Fruit fly (Drosophila melanogaster) whole organism, embryonic: ENCODE results near the gene CG7006.

Experiments
- Ada2b ChIP-seq: fragments of 200-800 bp; sonication (Bioruptor generic); IDR thresholded peaks from 2 replicates; pipeline ENCODE4 v1.3.6; 2022; ENCODE audit warnings: missing biosample characterization, missing genetic modification characterization
- Atf3 ChIP-seq: fragments of 200-800 bp; sonication (Bioruptor generic); optimal IDR thresholded peaks from 3 replicates; lab custom pipeline; 2016; ENCODE audit warnings: missing biosample characterization, missing genetic modification characterization
- Atf6 ChIP-seq: fragments of 200-800 bp; sonication (Bioruptor generic); IDR thresholded peaks from 2 replicates; pipeline ENCODE4 v1.3.6; 2022; ENCODE audit warnings: missing biosample characterization, missing genetic modification characterization
- Bteb2 ChIP-seq: fragments of 200-800 bp; sonication (Bioruptor generic); optimal IDR thresholded peaks from 2 replicates; lab custom pipeline; 2016; ENCODE audit warnings: missing biosample characterization, missing genetic modification characterization
- CG11504 ChIP-seq: fragments of 200-800 bp; sonication (Bioruptor generic); optimal IDR thresholded peaks from 3 replicates; lab custom pipeline; 2019; ENCODE audit warnings: missing biosample characterization, mild to moderate bottlenecking, missing genetic modification characterization, moderate library complexity
- CG12104 ChIP-seq: fragments of 200-800 bp; sonication (Bioruptor generic); optimal IDR thresholded peaks from 3 replicates; lab custom pipeline; 2016; ENCODE audit warnings: missing biosample characterization, missing genetic modification characterization
- CG1233 ChIP-seq: fragments of 200-800 bp; sonication (Bioruptor generic); optimal IDR thresholded peaks from 4 replicates; lab custom pipeline; 2018; ENCODE audit warnings: missing biosample characterization, mild to moderate bottlenecking, missing genetic modification characterization
- CG12744 ChIP-seq: fragments of 200-800 bp; sonication (Bioruptor generic); optimal IDR thresholded peaks from 2 replicates; lab custom pipeline; 2016; ENCODE audit warnings: missing biosample characterization, missing genetic modification characterization
- CG13296 ChIP-seq: fragments of 200-800 bp; sonication (Bioruptor generic); optimal IDR thresholded peaks from 3 replicates; lab custom pipeline; 2018; ENCODE audit warnings: missing biosample characterization, mild to moderate bottlenecking, missing genetic modification characterization
- CG15011 ChIP-seq: fragments of 200-800 bp; sonication (Bioruptor generic); optimal IDR thresholded peaks from 3 replicates; lab custom pipeline; 2018; ENCODE audit warnings: missing biosample characterization, mild to moderate bottlenecking, missing genetic modification characterization
- CG15696 ChIP-seq: fragments of 200-800 bp; sonication (Bioruptor generic); optimal IDR thresholded peaks from 2 replicates; lab custom pipeline; 2019; ENCODE audit warnings: missing biosample characterization, mild to moderate bottlenecking, missing genetic modification characterization, moderate library complexity
- CG17359 ChIP-seq: fragments of 200-800 bp; sonication (Bioruptor generic); optimal IDR thresholded peaks from 3 replicates; lab custom pipeline; 2018; ENCODE audit warnings: missing biosample characterization, mild to moderate bottlenecking, missing genetic modification characterization, moderate library complexity
- CG3065 ChIP-seq: fragments of 200-800 bp; sonication (Bioruptor generic); optimal IDR thresholded peaks from 2 replicates; lab custom pipeline; 2016; ENCODE audit warnings: missing biosample characterization, missing genetic modification characterization
- CG42726 ChIP-seq: fragments of 200-800 bp; sonication (Bioruptor generic); IDR thresholded peaks from 2 replicates; pipeline ENCODE4 v1.3.6; 2022; ENCODE audit warnings: missing biosample characterization, missing genetic modification characterization; ENCODE audit not compliant: partially characterized antibody
- CG4404 ChIP-seq: fragments of 200-800 bp; sonication (Bioruptor generic); IDR thresholded peaks from 2 replicates; pipeline ENCODE4 v1.3.6; 2022; ENCODE audit warnings: missing biosample characterization, missing genetic modification characterization
- CG7745 ChIP-seq: fragments of 200-800 bp; sonication (Bioruptor generic); optimal IDR thresholded peaks from 2 replicates; lab custom pipeline; 2018; ENCODE audit warnings: missing biosample characterization, mild to moderate bottlenecking, missing genetic modification characterization, moderate library complexity
- CG8089 ChIP-seq: fragments of 200-800 bp; sonication (Bioruptor generic); optimal IDR thresholded peaks from 3 replicates; lab custom pipeline; 2016; ENCODE audit warnings: missing biosample characterization, missing genetic modification characterization
- CG8388 ChIP-seq: fragments of 200-800 bp; sonication (Bioruptor generic); optimal IDR thresholded peaks from 2 replicates; lab custom pipeline; 2019; ENCODE audit warnings: missing biosample characterization, mild to moderate bottlenecking, missing genetic modification characterization, moderate library complexity
- CG9437 ChIP-seq: fragments of 200-800 bp; sonication (Bioruptor generic); optimal IDR thresholded peaks from 2 replicates; lab custom pipeline; 2018; ENCODE audit warnings: missing biosample characterization, mild to moderate bottlenecking, missing genetic modification characterization
- CG9817 ChIP-seq: fragments of 200-800 bp; sonication (Bioruptor generic); optimal IDR thresholded peaks from 2 replicates; lab custom pipeline; 2018; ENCODE audit warnings: missing biosample characterization, mild to moderate bottlenecking, missing genetic modification characterization, moderate library complexity
- Doc3 ChIP-seq: fragments of 200-800 bp; sonication (Bioruptor generic); IDR thresholded peaks from 3 replicates; pipeline ENCODE4 v1.3.6; 2022; ENCODE audit warnings: missing biosample characterization, missing genetic modification characterization; ENCODE audit not compliant: partially characterized antibody
- Ets65A ChIP-seq: fragments of 200-800 bp; sonication (Bioruptor generic); peaks from one replicate; lab custom pipeline; 2016; ENCODE audit warnings: missing biosample characterization, missing genetic modification characterization
- Ets97D ChIP-seq: fragments of 200-800 bp; sonication (Bioruptor generic); optimal IDR thresholded peaks from 3 replicates; lab custom pipeline; 2016; ENCODE audit warnings: missing biosample characterization, missing genetic modification characterization
- H15 ChIP-seq: fragments of 200-800 bp; sonication (Bioruptor generic); IDR thresholded peaks from 3 replicates; pipeline ENCODE4 v1.3.6; 2022; ENCODE audit warnings: missing biosample characterization, missing genetic modification characterization
- Hr39 ChIP-seq: fragments of >200 bp; optimal IDR thresholded peaks from 2 replicates; lab custom pipeline; 2017
- Meics ChIP-seq: fragments of 200-800 bp; sonication (Bioruptor generic); optimal IDR thresholded peaks from 2 replicates; lab custom pipeline; 2017; ENCODE audit warnings: missing biosample characterization, mild to moderate bottlenecking, missing genetic modification characterization
- NfI ChIP-seq: fragments of 200-800 bp; sonication (Bioruptor generic); optimal IDR thresholded peaks from 3 replicates; lab custom pipeline; 2018; ENCODE audit warnings: missing biosample characterization, mild to moderate bottlenecking, missing genetic modification characterization, moderate library complexity
- PHDP ChIP-seq: fragments of 200-800 bp; sonication (Bioruptor generic); optimal IDR thresholded peaks from 3 replicates; lab custom pipeline; 2018; ENCODE audit warnings: missing biosample characterization, mild to moderate bottlenecking, missing genetic modification characterization, moderate library complexity
- Scr ChIP-seq: fragments of 200-800 bp; sonication (Bioruptor generic); IDR thresholded peaks from 2 replicates; pipeline ENCODE4 v1.3.6; 2022; ENCODE audit warnings: missing biosample characterization, missing genetic modification characterization; ENCODE audit not compliant: partially characterized antibody
- Sox102F ChIP-seq: fragments of 200-800 bp; sonication (Bioruptor generic); optimal IDR thresholded peaks from 2 replicates; lab custom pipeline; 2018; ENCODE audit warnings: missing biosample characterization, mild to moderate bottlenecking, missing genetic modification characterization, moderate library complexity
- ab ChIP-seq: fragments of 200-800 bp; sonication (Bioruptor generic); optimal IDR thresholded peaks from 2 replicates; lab custom pipeline; 2016; ENCODE audit warnings: missing biosample characterization, missing genetic modification characterization
- btn ChIP-seq: fragments of 200-800 bp; sonication (Bioruptor generic); optimal IDR thresholded peaks from 2 replicates; lab custom pipeline; 2016; ENCODE audit warnings: missing biosample characterization, missing genetic modification characterization
- cad ChIP-seq: fragments of >200 bp; optimal IDR thresholded peaks from 2 replicates; lab custom pipeline; 2017; ENCODE audit warnings: missing biosample characterization, missing genetic modification characterization
- dati ChIP-seq: fragments of 200-800 bp; sonication (Bioruptor generic); IDR thresholded peaks from 2 replicates; pipeline ENCODE4 v1.3.6; 2022; ENCODE audit warnings: missing biosample characterization, missing genetic modification characterization
- dm ChIP-seq: fragments of 200-800 bp; sonication (Bioruptor generic); optimal IDR thresholded peaks from 3 replicates; lab custom pipeline; 2016; ENCODE audit warnings: missing biosample characterization, missing genetic modification characterization
- dmrt11E ChIP-seq: fragments of 200-800 bp; sonication (Bioruptor generic); optimal IDR thresholded peaks from 3 replicates; lab custom pipeline; 2018; ENCODE audit warnings: missing biosample characterization, mild to moderate bottlenecking, missing genetic modification characterization, moderate library complexity
- dpn ChIP-seq, 2 experiments: fragments of 200-800 bp; sonication (Bioruptor generic); optimal IDR thresholded peaks; 3 replicates each; lab custom pipeline; 2016; ENCODE audit warnings: missing biosample characterization in 2 of 2, missing genetic modification characterization in 2 of 2
- exex ChIP-seq: fragments of 200-800 bp; sonication (Bioruptor generic); optimal IDR thresholded peaks from 4 replicates; lab custom pipeline; 2018; ENCODE audit warnings: missing biosample characterization, mild to moderate bottlenecking, missing genetic modification characterization, moderate library complexity
- fd3F ChIP-seq: fragments of 200-800 bp; sonication (Bioruptor generic); optimal IDR thresholded peaks from 2 replicates; lab custom pipeline; 2018; ENCODE audit warnings: missing biosample characterization, mild to moderate bottlenecking, missing genetic modification characterization, moderate library complexity
- gcm2 ChIP-seq: fragments of 200-800 bp; sonication (Bioruptor generic); optimal IDR thresholded peaks from 2 replicates; lab custom pipeline; 2016; ENCODE audit warnings: missing biosample characterization, missing genetic modification characterization
- ind ChIP-seq: fragments of 200-800 bp; sonication (Bioruptor generic); optimal IDR thresholded peaks from 3 replicates; lab custom pipeline; 2016; ENCODE audit warnings: missing biosample characterization, missing genetic modification characterization
- lola ChIP-seq, 3 experiments: fragments of >200 bp in 2 of 3; fragments of 200-800 bp in 1 of 3; sonication (Bioruptor generic) in 1 of 3; optimal IDR thresholded peaks; 2 replicates each; lab custom pipeline; 2017 to 2019; ENCODE audit warnings: missing biosample characterization in 3 of 3, missing genetic modification characterization in 3 of 3, mild to moderate bottlenecking in 1 of 3, moderate library complexity in 1 of 3
- mld ChIP-seq: fragments of 200-800 bp; sonication (Bioruptor generic); IDR thresholded peaks from 3 replicates; pipeline ENCODE4 v1.3.6; 2022; ENCODE audit warnings: missing biosample characterization, missing genetic modification characterization; ENCODE audit not compliant: partially characterized antibody
- peb ChIP-seq: fragments of 200-800 bp; sonication (Bioruptor generic); IDR thresholded peaks from 2 replicates; pipeline ENCODE4 v1.3.6; 2022; ENCODE audit warnings: missing biosample characterization, missing genetic modification characterization
- ro ChIP-seq: fragments of 200-800 bp; sonication (Bioruptor generic); IDR thresholded peaks from 2 replicates; pipeline ENCODE4 v1.3.6; 2022; ENCODE audit warnings: missing biosample characterization, missing genetic modification characterization
- row ChIP-seq: fragments of 200-800 bp; sonication (Bioruptor generic); IDR thresholded peaks from 3 replicates; pipeline ENCODE4 v1.3.6; 2022; ENCODE audit warnings: missing biosample characterization, missing genetic modification characterization
- run ChIP-seq: fragments of 200-800 bp; sonication (Bioruptor generic); optimal IDR thresholded peaks from 3 replicates; lab custom pipeline; 2018; ENCODE audit warnings: missing biosample characterization, mild to moderate bottlenecking, missing genetic modification characterization
- stc ChIP-seq: fragments of 200-800 bp; sonication (Bioruptor generic); IDR thresholded peaks from 2 replicates; pipeline ENCODE4 v1.3.6; 2022; ENCODE audit warnings: missing biosample characterization, missing genetic modification characterization
- tin ChIP-seq: fragments of 200-800 bp; sonication (Bioruptor generic); optimal IDR thresholded peaks from 3 replicates; lab custom pipeline; 2016; ENCODE audit warnings: missing biosample characterization, missing genetic modification characterization
- unpg ChIP-seq: fragments of 200-800 bp; sonication (Bioruptor generic); optimal IDR thresholded peaks from 3 replicates; lab custom pipeline; 2018; ENCODE audit warnings: missing biosample characterization, mild to moderate bottlenecking, missing genetic modification characterization, moderate library complexity
- vvl ChIP-seq: fragments of 200-800 bp; sonication (Bioruptor generic); IDR thresholded peaks from 2 replicates; pipeline ENCODE4 v1.3.6; 2022; ENCODE audit warnings: missing biosample characterization, missing genetic modification characterization

The CG7006 gene

DNA sequence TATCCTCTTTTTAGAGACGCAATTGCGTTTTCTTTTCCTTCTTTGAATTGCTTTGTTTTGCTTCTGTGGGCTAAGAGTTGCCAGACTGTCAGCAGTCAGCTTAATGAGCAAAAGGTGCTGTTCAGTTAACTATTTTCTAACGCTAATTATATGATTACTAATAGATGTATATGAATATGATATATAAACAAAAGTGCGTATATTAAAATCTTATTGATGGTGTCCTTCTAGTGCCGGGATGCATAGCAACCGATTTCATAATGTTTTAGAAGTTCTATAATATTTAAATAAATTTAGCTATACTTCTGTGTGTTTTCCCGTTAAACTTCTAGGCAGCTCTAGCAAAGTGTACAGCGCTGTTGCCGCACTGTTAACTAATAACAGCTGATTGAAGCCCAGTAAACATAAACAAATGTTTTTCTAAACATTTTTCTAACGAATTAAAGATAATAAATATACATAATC lies 20.5 kb upstream of the CG7006 start, which contains the start of the genes Kaz and CG43273 (continued):
- TF ChIP-seq dati (GFP tag; lab: Robert Waterston, UW) (no peak), CG12744 (GFP tag; lab: Kevin White, UChicago) (no peak), PHDP (no peak), ro (no peak), Hr39 (lab: Kevin White, UChicago) (no peak), Bteb2 (no peak), CG8089 (GFP tag; lab: Kevin White, UChicago) (no peak), CG17359 (tag; lab: Kevin White, UChicago) (peak; percentile 46), fd3F (GFP tag; lab: Kevin White, UChicago) (peak; percentile 33), CG4404 (GFP tag; lab: Robert Waterston, UW) (no peak), CG1233 (GFP tag; lab: Kevin White, UChicago) (peak; percentile 22), Ets65A (GFP tag; lab: Kevin White, UChicago) (peak; percentile 87), CG8388 (GFP tag; lab: Kevin White, UChicago) (no peak), H15 (GFP tag; lab: Robert Waterston, UW) (no peak), dmrt11E (peak; percentile 40), mld (no peak), Meics (GFP tag; lab: Kevin White, UChicago) (peak; percentile 58), Atf6 (no peak), CG7745 (no peak), NfI (GFP tag; lab: Kevin White, UChicago) (peak; percentile 74), CG9817 (peak; percentile 73), CG13296 (GFP tag; lab: Kevin White, UChicago) (no peak), CG15011 (GFP tag; lab: Kevin White, UChicago) (no peak), CG15696 (tag; lab: Kevin White, UChicago) (peak; percentile 67), Ets97D (GFP tag; lab: Kevin White, UChicago) (no peak), exex (tag; lab: Kevin White, UChicago) (no peak), run (no peak), dm (GFP tag; lab: Kevin White, UChicago) (no peak), Ada2b (no peak), tin (peak; percentile 52), vvl (GFP tag; lab: Robert Waterston, UW) (peak; percentile 69), CG12104 (peak; percentile 0), lola (GFP tag; optimal IDR thresholded peaks at IDR 0.05; lab: Kevin White, UChicago) (peak in 1 of 3 experiments; percentile 65), Doc3 (no peak), CG9437 (GFP tag; lab: Kevin White, UChicago) (peak; percentile 25), Atf3 (no peak), stc (GFP tag; lab: Robert Waterston, UW) (0 out of 2 replicates have a peak, but pooled peaks have one; percentile 11), gcm2 (GFP tag; lab: Kevin White, UChicago) (no peak), Scr (peak; percentile 30; the same call in 1 of the 2 replicates), ind (GFP tag; lab: Kevin White, UChicago) (peak; percentile 56), Sox102F (GFP tag; lab: Kevin White, UChicago) (no peak), cad (GFP tag; lab: Kevin White, UChicago) (no peak), dpn (GFP tag; optimal IDR thresholded peaks at IDR 0.05; lab: Kevin White, UChicago) (peak in 1 of 2 experiments; percentile 68), CG11504 (tag; lab: Kevin White, UChicago) (no peak), unpg (GFP tag; lab: Kevin White, UChicago) (no peak), CG3065 (GFP tag; lab: Kevin White, UChicago) (no peak), peb (GFP tag; lab: Robert Waterston, UW) (peak; percentile 37; the same call in 1 of the 2 replicates), CG42726 (no peak), row (peak; percentile 94), btn (GFP tag; lab: Kevin White, UChicago) (no peak), ab (GFP tag; lab: Kevin White, UChicago) (no peak)
